Fruit fly (Drosophila melanogaster) whole organism, prepupa: ENCODE measurements around the gene AANATL7.

Experiments
- CG11294 ChIP-seq: fragments of 200-800 bp; sonication (Bioruptor generic); IDR thresholded peaks from 2 replicates; pipeline ENCODE4 v1.3.6; 2022; ENCODE audit warnings: missing biosample characterization, missing genetic modification characterization
- CG1621 ChIP-seq: fragments of 200-800 bp; sonication (Bioruptor generic); optimal IDR thresholded peaks from 3 replicates; lab custom pipeline; 2018; ENCODE audit warnings: missing biosample characterization, mild to moderate bottlenecking, missing genetic modification characterization
- CG16779 ChIP-seq: fragments of 200-800 bp; sonication (Bioruptor generic); optimal IDR thresholded peaks from 3 replicates; lab custom pipeline; 2017; ENCODE audit warnings: missing biosample characterization, mild to moderate bottlenecking, missing genetic modification characterization
- CG31627 ChIP-seq: fragments of 200-800 bp; sonication (Bioruptor generic); optimal IDR thresholded peaks from 3 replicates; lab custom pipeline; 2016; ENCODE audit warnings: missing biosample characterization, missing genetic modification characterization
- CG3919 ChIP-seq: fragments of 200-800 bp; sonication (Bioruptor generic); optimal IDR thresholded peaks from 3 replicates; lab custom pipeline; 2016; ENCODE audit warnings: missing biosample characterization, missing genetic modification characterization
- CG7368 ChIP-seq: fragments of 200-800 bp; sonication (Bioruptor generic); optimal IDR thresholded peaks from 3 replicates; lab custom pipeline; 2016; ENCODE audit warnings: missing biosample characterization, missing genetic modification characterization
- Ets96B ChIP-seq: fragments of 200-800 bp; optimal IDR thresholded peaks from 2 replicates; lab custom pipeline; 2019; ENCODE audit warnings: missing biosample characterization, mild to moderate bottlenecking, missing genetic modification characterization, moderate library complexity
- Sox102F ChIP-seq: fragments of 200-800 bp; sonication (Bioruptor generic); optimal IDR thresholded peaks from 2 replicates; lab custom pipeline; 2016; ENCODE audit warnings: missing biosample characterization, mild to moderate bottlenecking, missing genetic modification characterization
- Sox14 ChIP-seq: fragments of 200-800 bp; sonication (Bioruptor generic); optimal IDR thresholded peaks from 3 replicates; lab custom pipeline; 2016; ENCODE audit warnings: missing biosample characterization, missing genetic modification characterization
- eg ChIP-seq: fragments of 200-800 bp; sonication (Bioruptor generic); IDR thresholded peaks from 3 replicates; pipeline ENCODE4 v1.3.6; 2022; ENCODE audit warnings: missing biosample characterization, missing genetic modification characterization
- fkh ChIP-seq: fragments of 200-800 bp; sonication (Bioruptor generic); optimal IDR thresholded peaks from 3 replicates; lab custom pipeline; 2017; ENCODE audit warnings: missing biosample characterization, mild to moderate bottlenecking, missing genetic modification characterization, moderate library complexity
- salr ChIP-seq, 2 experiments: fragments of 200-800 bp; sonication (Bioruptor generic); optimal IDR thresholded peaks; 3 replicates each; lab custom pipeline; 2016 to 2018; ENCODE audit warnings: missing biosample characterization in 2 of 2, missing genetic modification characterization in 2 of 2, mild to moderate bottlenecking in 1 of 2
- vri ChIP-seq: fragments of 200-800 bp; sonication (Bioruptor generic); optimal IDR thresholded peaks from 3 replicates; lab custom pipeline; 2016; ENCODE audit warnings: missing biosample characterization, mild to moderate bottlenecking, missing genetic modification characterization

- TF ChIP-seq Sox14 (GFP tag; lab: Kevin White, UChicago) (no peak), CG3919 (GFP tag; lab: Kevin White, UChicago) (no peak), CG11294 (GFP tag; lab: Robert Waterston, UW) (no peak), eg (peak; percentile 21; the same call in 1 of the 3 replicates), CG16779 (tag; lab: Kevin White, UChicago) (no peak), CG1621 (tag; lab: Kevin White, UChicago) (no peak), CG7368 (GFP tag; lab: Kevin White, UChicago) (no peak), salr (GFP tag; optimal IDR thresholded peaks at IDR 0.05; lab: Kevin White, UChicago) (no peak), vri (no peak), CG31627 (GFP tag; lab: Kevin White, UChicago) (no peak), Sox102F (GFP tag; lab: Kevin White, UChicago) (no peak), fkh (GFP tag; lab: Kevin White, UChicago) (no peak), Ets96B (tag; lab: Kevin White, UChicago) (no peak)
Measured at dm6 chrX:2542500-2542899, 38.3 kb upstream of the AANATL7 start.
